Worm (Caenorhabditis elegans) whole organism, L3 larva: ENCODE results near the gene sru-40.

Experiments used
- ceh-9 ChIP-seq: sonication (generic microtip); optimal IDR thresholded peaks from 2 replicates; lab custom pipeline; 2018; ENCODE audit warnings: missing biosample characterization, missing genetic modification characterization
- egl-27 ChIP-seq: sonication (generic microtip); optimal IDR thresholded peaks from 4 replicates; lab custom pipeline; 2017; ENCODE audit warnings: missing biosample characterization, missing genetic modification reagents, missing genetic modification characterization
- elt-3 ChIP-seq, 3 experiments: fragments of 150-350 bp in 1 of 3; sonication (generic microtip) in 2 of 3; optimal IDR thresholded peaks; 2 replicates in 2 of 3; 4 replicates in 1 of 3; lab custom pipeline; 2014 to 2017; ENCODE audit warnings: missing biosample characterization in 3 of 3, missing genetic modification characterization in 3 of 3
- nhr-12 ChIP-seq: fragments of 150-350 bp; optimal IDR thresholded peaks from 2 replicates; lab custom pipeline; 2014; ENCODE audit warnings: missing biosample characterization, missing genetic modification characterization
- nhr-237 ChIP-seq: fragments of 150-350 bp; optimal IDR thresholded peaks from 2 replicates; lab custom pipeline; 2014; ENCODE audit warnings: missing biosample characterization, missing genetic modification characterization
- nhr-28 ChIP-seq: fragments of 150-350 bp; optimal IDR thresholded peaks from 2 replicates; lab custom pipeline; 2014; ENCODE audit warnings: missing biosample characterization, missing genetic modification characterization
- nhr-67 ChIP-seq: fragments of 150-350 bp; optimal IDR thresholded peaks from 2 replicates; lab custom pipeline; 2014; ENCODE audit warnings: missing biosample characterization, missing genetic modification characterization
- nhr-76 ChIP-seq: fragments of 150-350 bp; sonication (generic microtip); optimal IDR thresholded peaks from 5 replicates; lab custom pipeline; 2014; ENCODE audit warnings: missing biosample characterization, missing genetic modification characterization
- pqm-1 ChIP-seq: fragments of 150-350 bp; optimal IDR thresholded peaks from 2 replicates; lab custom pipeline; 2017; ENCODE audit warnings: missing biosample characterization, missing genetic modification characterization, inconsistent platforms
- ztf-4 ChIP-seq: fragments of 150-350 bp; optimal IDR thresholded peaks from 2 replicates; lab custom pipeline; 2014; ENCODE audit warnings: missing biosample characterization, missing genetic modification characterization

DNA sequence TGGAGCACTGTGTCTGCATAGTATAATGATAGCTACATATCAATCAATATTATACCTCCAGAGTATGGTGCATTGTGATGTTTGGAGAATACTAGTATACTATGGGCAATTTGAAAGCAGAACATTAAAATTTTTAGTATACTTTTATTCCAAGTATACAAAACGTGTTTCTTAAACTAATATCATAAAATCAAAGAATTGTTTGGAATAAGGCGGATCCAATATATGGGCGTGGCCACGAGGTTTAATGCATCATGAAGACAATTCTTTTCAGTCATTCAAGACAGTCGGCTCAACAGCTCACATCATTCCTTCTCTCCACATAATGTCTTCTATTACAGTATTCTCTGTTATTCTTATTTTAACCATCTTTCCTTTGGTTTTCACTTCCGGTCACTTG lies 46.1 kb upstream of the sru-40 start, which contains the start of gene sdz-31:
- no peak for TF ChIP-seq elt-3 (tag; optimal IDR thresholded peaks at IDR 0.05; lab: Kevin White, UChicago)
- TF ChIP-seq egl-27 (tag; lab: Kevin White, UChicago): no peak
- TF ChIP-seq ceh-9 (tag; lab: Kevin White, UChicago): no peak
- TF ChIP-seq nhr-67: no peak
- TF ChIP-seq nhr-28 (tag; lab: Kevin White, UChicago): no peak
- no peak for TF ChIP-seq ztf-4
- TF ChIP-seq nhr-12 (tag; lab: Kevin White, UChicago): no peak
- TF ChIP-seq pqm-1 (tag; lab: Kevin White, UChicago): no peak
- no peak for TF ChIP-seq nhr-237 (tag; lab: Kevin White, UChicago)
- no peak for TF ChIP-seq nhr-76
